Fruit fly (Drosophila melanogaster) whole organism, embryonic: ENCODE data around the gene Tpr2.
A peak's percentile ranks its signal among the peaks of the same experiment; 100 is the strongest.

Experiments
- Aef1 ChIP-seq: fragments of 200-800 bp; sonication (Bioruptor generic); IDR thresholded peaks from 3 replicates; pipeline ENCODE4 v1.3.6; 2022; ENCODE audit warnings: missing biosample characterization, missing genetic modification characterization
- Antp ChIP-seq: fragments of 200-800 bp; sonication (Bioruptor generic); optimal IDR thresholded peaks from 3 replicates; lab custom pipeline; 2016; ENCODE audit warnings: missing biosample characterization, missing genetic modification characterization
- Bgb ChIP-seq: fragments of 200-800 bp; sonication (Bioruptor generic); IDR thresholded peaks from 2 replicates; pipeline ENCODE4 v1.3.6; 2022; ENCODE audit warnings: missing biosample characterization, missing genetic modification characterization; ENCODE audit not compliant: partially characterized antibody
- CG10366 ChIP-seq: fragments of 200-800 bp; sonication (Bioruptor generic); IDR thresholded peaks from 2 replicates; pipeline ENCODE4 v1.3.6; 2022; ENCODE audit warnings: missing biosample characterization, missing genetic modification characterization
- CG10462 ChIP-seq: fragments of 200-800 bp; sonication (Bioruptor generic); optimal IDR thresholded peaks from 2 replicates; lab custom pipeline; 2016; ENCODE audit warnings: missing biosample characterization, missing genetic modification characterization
- CG10543 ChIP-seq: fragments of 200-800 bp; sonication (Bioruptor generic); optimal IDR thresholded peaks from 3 replicates; lab custom pipeline; 2017; ENCODE audit warnings: missing biosample characterization, mild to moderate bottlenecking, missing genetic modification characterization, moderate library complexity
- CG10979 ChIP-seq: fragments of 200-800 bp; sonication (Bioruptor generic); optimal IDR thresholded peaks from 2 replicates; lab custom pipeline; 2018; ENCODE audit warnings: missing biosample characterization, mild to moderate bottlenecking, missing genetic modification characterization, moderate library complexity
- CG11093 ChIP-seq: fragments of 200-800 bp; sonication (Bioruptor generic); IDR thresholded peaks from 3 replicates; pipeline ENCODE4 v1.3.6; 2022; ENCODE audit warnings: missing biosample characterization, missing genetic modification characterization
- CG12236 ChIP-seq: fragments of 200-800 bp; sonication (Bioruptor generic); optimal IDR thresholded peaks from 2 replicates; lab custom pipeline; 2016; ENCODE audit warnings: missing biosample characterization, missing genetic modification characterization
- CG12942 ChIP-seq: fragments of 200-800 bp; sonication (Bioruptor generic); optimal IDR thresholded peaks from 3 replicates; lab custom pipeline; 2016; ENCODE audit warnings: missing biosample characterization, missing genetic modification characterization
- CG1603 ChIP-seq: fragments of 200-800 bp; sonication (Bioruptor generic); optimal IDR thresholded peaks from 2 replicates; lab custom pipeline; 2019; ENCODE audit warnings: missing biosample characterization, mild to moderate bottlenecking, missing genetic modification characterization, moderate library complexity
- CG16779 ChIP-seq: fragments of 200-800 bp; sonication (Bioruptor generic); IDR thresholded peaks from 2 replicates; pipeline ENCODE4 v1.3.6; 2022; ENCODE audit warnings: missing biosample characterization, missing genetic modification characterization
- CG17328 ChIP-seq: fragments of 200-800 bp; sonication (Bioruptor generic); IDR thresholded peaks from 2 replicates; pipeline ENCODE4 v1.3.6; 2022; ENCODE audit warnings: missing biosample characterization, missing genetic modification characterization
- CG17359 ChIP-seq: fragments of 200-800 bp; sonication (Bioruptor generic); optimal IDR thresholded peaks from 3 replicates; lab custom pipeline; 2018; ENCODE audit warnings: missing biosample characterization, mild to moderate bottlenecking, missing genetic modification characterization, moderate library complexity
- CG3065 ChIP-seq: fragments of 200-800 bp; sonication (Bioruptor generic); optimal IDR thresholded peaks from 2 replicates; lab custom pipeline; 2016; ENCODE audit warnings: missing biosample characterization, missing genetic modification characterization
- CG3726 ChIP-seq: fragments of 200-800 bp; sonication (Bioruptor generic); IDR thresholded peaks from 3 replicates; pipeline ENCODE4, ENCODE4 v1.3.6; 2022; ENCODE audit warnings: missing biosample characterization, missing genetic modification characterization
- CG3995 ChIP-seq: fragments of 200-800 bp; sonication (Bioruptor generic); optimal IDR thresholded peaks from 3 replicates; lab custom pipeline; 2016; ENCODE audit warnings: missing biosample characterization, missing genetic modification characterization
- CG4707 ChIP-seq: fragments of 200-800 bp; sonication (Bioruptor generic); optimal IDR thresholded peaks from 2 replicates; lab custom pipeline; 2018; ENCODE audit warnings: missing biosample characterization, mild to moderate bottlenecking, missing genetic modification characterization, moderate library complexity
- CG5953 ChIP-seq: fragments of 200-800 bp; sonication (Bioruptor generic); IDR thresholded peaks from 2 replicates; pipeline ENCODE4 v1.3.6; 2022; ENCODE audit warnings: missing biosample characterization, missing genetic modification characterization
- CG6689 ChIP-seq: fragments of 200-800 bp; sonication (Bioruptor generic); IDR thresholded peaks from 2 replicates; pipeline ENCODE4 v1.3.6; 2022; ENCODE audit warnings: missing biosample characterization, missing genetic modification characterization
- CG7357 ChIP-seq: fragments of 200-800 bp; sonication (Bioruptor generic); IDR thresholded peaks from 3 replicates; pipeline ENCODE4 v1.3.6; 2022; ENCODE audit warnings: missing biosample characterization, missing genetic modification characterization
- CG8388 ChIP-seq: fragments of 200-800 bp; sonication (Bioruptor generic); optimal IDR thresholded peaks from 2 replicates; lab custom pipeline; 2019; ENCODE audit warnings: missing biosample characterization, mild to moderate bottlenecking, missing genetic modification characterization, moderate library complexity
- D19B ChIP-seq: fragments of 200-800 bp; sonication (Bioruptor generic); optimal IDR thresholded peaks from 2 replicates; lab custom pipeline; 2017; ENCODE audit warnings: missing biosample characterization, mild to moderate bottlenecking, missing genetic modification characterization
- Drgx ChIP-seq: fragments of 200-800 bp; sonication (Bioruptor generic); IDR thresholded peaks from 2 replicates; pipeline ENCODE4 v1.3.6; 2022; ENCODE audit warnings: missing biosample characterization, missing genetic modification characterization
- E2f1 ChIP-seq: fragments of 200-800 bp; sonication (Bioruptor generic); IDR thresholded peaks from 2 replicates; pipeline ENCODE4 v1.3.6; 2022; ENCODE audit warnings: missing biosample characterization, missing genetic modification characterization
- E2f2 ChIP-seq: fragments of 200-800 bp; sonication (Bioruptor generic); IDR thresholded peaks from 2 replicates; pipeline ENCODE4 v1.3.6; 2022; ENCODE audit warnings: missing biosample characterization, missing genetic modification characterization
- HmgZ ChIP-seq: fragments of 200-800 bp; sonication (Bioruptor generic); optimal IDR thresholded peaks from 2 replicates; lab custom pipeline; 2018; ENCODE audit warnings: missing biosample characterization, mild to moderate bottlenecking, missing genetic modification characterization
- Mrtf ChIP-seq: fragments of 200-800 bp; sonication (Bioruptor generic); IDR thresholded peaks from 3 replicates; pipeline ENCODE4 v1.3.6; 2022; ENCODE audit warnings: missing biosample characterization, missing genetic modification characterization
- Ptx1 ChIP-seq: fragments of 200-800 bp; sonication (Bioruptor generic); IDR thresholded peaks from 2 replicates; pipeline ENCODE4 v1.3.6; 2022; ENCODE audit warnings: missing biosample characterization, missing genetic modification characterization
- Trl ChIP-seq, 3 experiments: fragments of >200 bp in 2 of 3; fragments of 200-800 bp in 1 of 3; sonication (Bioruptor generic) in 1 of 3; optimal IDR thresholded peaks; 2 replicates in 1 of 3; 3 replicates in 2 of 3; lab custom pipeline; 2016 to 2017; ENCODE audit warnings: missing biosample characterization in 1 of 3, missing genetic modification characterization in 1 of 3
- Vsx1 ChIP-seq: fragments of 200-800 bp; sonication (Bioruptor generic); optimal IDR thresholded peaks from 2 replicates; lab custom pipeline; 2017; ENCODE audit warnings: missing biosample characterization, mild to moderate bottlenecking, missing genetic modification characterization, missing genetic modification reagents
- Xbp1 ChIP-seq: fragments of 200-800 bp; sonication (Bioruptor generic); optimal IDR thresholded peaks from 3 replicates; lab custom pipeline; 2016; ENCODE audit warnings: missing biosample characterization, mild to moderate bottlenecking, missing genetic modification characterization
- az2 ChIP-seq: fragments of 200-800 bp; sonication (Bioruptor generic); optimal IDR thresholded peaks from 3 replicates; lab custom pipeline; 2016; ENCODE audit warnings: missing biosample characterization, missing genetic modification characterization
- bcd ChIP-seq: fragments of 200-800 bp; sonication (Bioruptor generic); optimal IDR thresholded peaks from 2 replicates; lab custom pipeline; 2017; ENCODE audit warnings: missing biosample characterization, mild to moderate bottlenecking, missing genetic modification characterization
- bsh ChIP-seq, 2 experiments: fragments of 200-800 bp; sonication (Bioruptor generic); optimal IDR thresholded peaks; 2 replicates each; lab custom pipeline; 2017 to 2018; ENCODE audit warnings: mild to moderate bottlenecking in 2 of 2, missing biosample characterization in 2 of 2, missing genetic modification characterization in 2 of 2, moderate library complexity in 1 of 2
- dmrt99B ChIP-seq: fragments of 200-800 bp; sonication (Bioruptor generic); optimal IDR thresholded peaks from 2 replicates; lab custom pipeline; 2018; ENCODE audit warnings: missing biosample characterization, mild to moderate bottlenecking, missing genetic modification characterization, moderate library complexity
- esg ChIP-seq: fragments of 200-800 bp; sonication (Bioruptor generic); conservative IDR thresholded peaks from 2 replicates; pipeline ENCODE4 v1.3.6; 2022; ENCODE audit warnings: missing biosample characterization, missing genetic modification characterization
- fru ChIP-seq: fragments of >200 bp; optimal IDR thresholded peaks from 2 replicates; lab custom pipeline; 2017
- grau ChIP-seq: fragments of 200-800 bp; optimal IDR thresholded peaks from 3 replicates; lab custom pipeline; 2019; ENCODE audit warnings: missing biosample characterization, mild to moderate bottlenecking, missing genetic modification characterization, moderate library complexity
- insv ChIP-seq, 2 experiments: fragments of 200-800 bp; sonication (Bioruptor generic); optimal IDR thresholded peaks; 3 replicates each; lab custom pipeline; 2016 to 2018; ENCODE audit warnings: missing biosample characterization in 2 of 2, missing genetic modification characterization in 2 of 2
- inv ChIP-seq: fragments of 200-800 bp; sonication (Bioruptor generic); IDR thresholded peaks from 2 replicates; pipeline ENCODE4 v1.3.6; 2022; ENCODE audit warnings: missing biosample characterization, missing genetic modification characterization; ENCODE audit not compliant: partially characterized antibody
- knrl ChIP-seq: fragments of 200-800 bp; sonication (Bioruptor generic); IDR thresholded peaks from 3 replicates; pipeline ENCODE4 v1.3.6; 2022; ENCODE audit warnings: missing biosample characterization, missing genetic modification characterization; ENCODE audit not compliant: partially characterized antibody
- odd ChIP-seq: fragments of 200-800 bp; sonication (Bioruptor generic); optimal IDR thresholded peaks from 2 replicates; lab custom pipeline; 2017; ENCODE audit warnings: missing biosample characterization, mild to moderate bottlenecking, missing genetic modification characterization
- schlank ChIP-seq: fragments of 200-800 bp; sonication (Bioruptor generic); optimal IDR thresholded peaks from 2 replicates; lab custom pipeline; 2018; ENCODE audit warnings: missing biosample characterization, mild to moderate bottlenecking, missing genetic modification characterization
- so ChIP-seq: fragments of 200-800 bp; sonication (Bioruptor generic); IDR thresholded peaks from 3 replicates; pipeline ENCODE4 v1.3.6; 2022; ENCODE audit warnings: missing biosample characterization, missing genetic modification characterization
- tio ChIP-seq: fragments of 200-800 bp; sonication (Bioruptor generic); optimal IDR thresholded peaks from 2 replicates; lab custom pipeline; 2017; ENCODE audit warnings: missing biosample characterization, missing genetic modification characterization, inconsistent platforms
- zen2 ChIP-seq: fragments of 200-800 bp; sonication (Bioruptor generic); IDR thresholded peaks from 3 replicates; pipeline ENCODE4 v1.3.6; 2022; ENCODE audit warnings: missing biosample characterization, missing genetic modification characterization; ENCODE audit not compliant: partially characterized antibody
- zfh1 ChIP-seq: fragments of 200-800 bp; sonication (Bioruptor generic); IDR thresholded peaks from 3 replicates; pipeline ENCODE4 v1.3.6; 2022; ENCODE audit warnings: missing biosample characterization, missing genetic modification characterization

Gene Tpr2

dm6 chr2L:16447875-16448412, 43.4 kb upstream of the Tpr2 start (continued):
- no peak for TF ChIP-seq Bgb (GFP tag; lab: Robert Waterston, UW)
- no peak for TF ChIP-seq CG10543
- TF ChIP-seq odd (GFP tag; lab: Kevin White, UChicago): no peak
- no peak for TF ChIP-seq CG11093 (GFP tag; lab: Robert Waterston, UW)
- no peak for TF ChIP-seq CG12236 (GFP tag; lab: Kevin White, UChicago)
- no peak for TF ChIP-seq CG17359 (tag; lab: Kevin White, UChicago)
- no peak for TF ChIP-seq Aef1 (GFP tag; lab: Robert Waterston, UW)
- TF ChIP-seq CG12942 (GFP tag; lab: Kevin White, UChicago): no peak
- no peak for TF ChIP-seq esg (GFP tag; lab: Robert Waterston, UW)
- TF ChIP-seq HmgZ (tag; lab: Kevin White, UChicago): no peak
- no peak for TF ChIP-seq E2f1
- no peak for TF ChIP-seq Antp (GFP tag; lab: Kevin White, UChicago)
- TF ChIP-seq CG5953: no peak
- TF ChIP-seq Trl (optimal IDR thresholded peaks at IDR 0.05; lab: Kevin White, UChicago): peak in 1 of 2 experiments; percentile 40
- TF ChIP-seq Trl (GFP tag; optimal IDR thresholded peaks at IDR 0.05; lab: Kevin White, UChicago): no peak
- no peak for TF ChIP-seq grau (tag; lab: Kevin White, UChicago)
- TF ChIP-seq zfh1 (GFP tag; lab: Robert Waterston, UW): no peak
- no peak for TF ChIP-seq CG3065 (GFP tag; lab: Kevin White, UChicago)
- TF ChIP-seq knrl (GFP tag; lab: Robert Waterston, UW): no peak
- TF ChIP-seq so (GFP tag; lab: Robert Waterston, UW): no peak
- TF ChIP-seq CG3995 (GFP tag; lab: Kevin White, UChicago): no peak
- TF ChIP-seq dmrt99B (tag; lab: Kevin White, UChicago): no peak

dm6 chr2L:16448451-16449206, 42.7 kb upstream of the Tpr2 start, which contains the start of gene CG5888:
CG5888 (minus strand) TSS chr2L:16448469.
- no peak for TF ChIP-seq CG4707
- TF ChIP-seq CG10462 (GFP tag; lab: Kevin White, UChicago): no peak
- TF ChIP-seq az2 (GFP tag; lab: Kevin White, UChicago): peak; percentile 69
- TF ChIP-seq insv (GFP tag; optimal IDR thresholded peaks at IDR 0.05; lab: Kevin White, UChicago): no peak
- TF ChIP-seq bsh (GFP tag; optimal IDR thresholded peaks at IDR 0.05; lab: Kevin White, UChicago): peak; percentile 59 to 77
- TF ChIP-seq CG10366 (GFP tag; lab: Robert Waterston, UW): peak; percentile 47
- TF ChIP-seq D19B (GFP tag; lab: Kevin White, UChicago): no peak
- TF ChIP-seq inv (GFP tag; lab: Robert Waterston, UW): peak; percentile 32; the same call in 1 of the 2 replicates
- TF ChIP-seq CG3726 (GFP tag; lab: Robert Waterston, UW): no peak
- peak; percentile 77 for TF ChIP-seq CG10979
- TF ChIP-seq zen2: no peak
- TF ChIP-seq Xbp1 (GFP tag; lab: Kevin White, UChicago): peak; percentile 34
- peak; percentile 64 for TF ChIP-seq CG8388 (GFP tag; lab: Kevin White, UChicago)
- peak; percentile 86 for TF ChIP-seq Ptx1 (GFP tag; lab: Robert Waterston, UW)
- TF ChIP-seq schlank (tag; lab: Kevin White, UChicago): no peak
- peak; percentile 45 for TF ChIP-seq tio (GFP tag; lab: Kevin White, UChicago)
- peak; percentile 45 for TF ChIP-seq CG17359 (tag; lab: Kevin White, UChicago)
- TF ChIP-seq Mrtf: no peak
- no peak for TF ChIP-seq fru (lab: Kevin White, UChicago)
- TF ChIP-seq CG16779 (GFP tag; lab: Robert Waterston, UW): no peak
- TF ChIP-seq Drgx: peak; percentile 76
- TF ChIP-seq bcd (GFP tag; lab: Kevin White, UChicago): peak; percentile 0
- peak; percentile 48; the same call in 2 of the 3 replicates for TF ChIP-seq CG7357 (GFP tag; lab: Robert Waterston, UW)
- TF ChIP-seq Vsx1 (GFP tag; lab: Kevin White, UChicago): peak; percentile 29
- TF ChIP-seq CG1603 (tag; lab: Kevin White, UChicago): no peak
- peak; percentile 57 for TF ChIP-seq E2f2
- TF ChIP-seq CG6689 (GFP tag; lab: Robert Waterston, UW): peak; percentile 76
- TF ChIP-seq CG17328 (GFP tag; lab: Robert Waterston, UW): peak; percentile 76
